Worm (Caenorhabditis elegans): ENCODE measurements around the gene srlf-27.
A peak's percentile ranks its signal among the peaks of the same experiment; 100 is the strongest.

The srlf-27 gene

ce11 chrIV:14621117-14621516, 16.4 kb upstream of the srlf-27 start:
- TF ChIP-seq ceh-45 (GFP tag; IDR thresholded peaks at IDR 0.05) (no peak), pha-4 (tag; optimal IDR thresholded peaks at IDR 0.05) (no peak), dmd-4 (tag; optimal IDR thresholded peaks at IDR 0.05; ENCODE audit: borderline replicate concordance) (no peak), ttx-3 (tag; optimal IDR thresholded peaks at IDR 0.05) (no peak), C38D4.7 (GFP tag; optimal IDR thresholded peaks at IDR 0.05) (no peak)

- TF ChIP-seq hlh-8 (tag; optimal IDR thresholded peaks at IDR 0.05) = no peak
- TF ChIP-seq unc-42 (tag; optimal IDR thresholded peaks at IDR 0.05) = peak; percentile 12
- no peak for TF ChIP-seq odd-2 (tag; optimal IDR thresholded peaks at IDR 0.05)
- peak; percentile 2 for TF ChIP-seq nfya-1 (tag; optimal IDR thresholded peaks at IDR 0.05)
- peak; percentile 14 for TF ChIP-seq ref-2 (tag; optimal IDR thresholded peaks at IDR 0.05)
- peak; percentile 10 for TF ChIP-seq ceh-18 (tag; optimal IDR thresholded peaks at IDR 0.05)
- TF ChIP-seq Y22D7AL.16 (tag; optimal IDR thresholded peaks at IDR 0.05) = no peak
Measured at ce11 chrIV:14622109-14622508, 15.4 kb upstream of the srlf-27 start.

- TF ChIP-seq tbx-2 (tag; optimal IDR thresholded peaks at IDR 0.05) = no peak
- TF ChIP-seq ceh-19 (GFP tag; optimal IDR thresholded peaks at IDR 0.05) = no peak
- no peak for TF ChIP-seq hlh-30 (tag; optimal IDR thresholded peaks at IDR 0.05; ENCODE audit: insufficient read depth)
- no peak for TF ChIP-seq sox-2 (GFP tag; IDR thresholded peaks at IDR 0.05)
- TF ChIP-seq ceh-2 (tag; optimal IDR thresholded peaks at IDR 0.05) = no peak
- TF ChIP-seq ceh-18 (tag; optimal IDR thresholded peaks at IDR 0.05) = no peak
- no peak for TF ChIP-seq ceh-22 (tag; optimal IDR thresholded peaks at IDR 0.05)
- TF ChIP-seq ama-1 (optimal IDR thresholded peaks at IDR 0.05) = no peak
- TF ChIP-seq T23F11.4 (GFP tag; optimal IDR thresholded peaks at IDR 0.05) = no peak
- TF ChIP-seq fkh-10 (GFP tag; optimal IDR thresholded peaks at IDR 0.05) = no peak
- no peak for TF ChIP-seq elt-2 (tag; optimal IDR thresholded peaks at IDR 0.05)
Measured at ce11 chrIV:14631726-14632125, 5.8 kb upstream of the srlf-27 start.

- TF ChIP-seq hlh-15 (tag; optimal IDR thresholded peaks at IDR 0.05) (no peak), gmeb-2 (tag; optimal IDR thresholded peaks at IDR 0.05) (no peak), hlh-6 (tag; optimal IDR thresholded peaks at IDR 0.05) (no peak), pat-9 (tag; optimal IDR thresholded peaks at IDR 0.05) (no peak), fax-1 (tag; optimal IDR thresholded peaks at IDR 0.05) (no peak), ceh-24 (tag; optimal IDR thresholded peaks at IDR 0.05) (no peak), C08G9.2 (tag; optimal IDR thresholded peaks at IDR 0.05) (no peak), elt-4 (tag; optimal IDR thresholded peaks at IDR 0.05) (no peak)
Measured at ce11 chrIV:14632799-14633198, 4.7 kb upstream of the srlf-27 start, which contains the start of gene irld-4. Gene irld-4, plus strand, starts transcription at chrIV:14633099.

ce11 chrIV:14634826-14635225, 2.7 kb upstream of the srlf-27 start, which contains the start of gene ule-2:
Gene ule-2, plus strand, starts transcription at chrIV:14635126.
- no peak for TF ChIP-seq C38D4.7 (GFP tag; optimal IDR thresholded peaks at IDR 0.05)
- no peak for TF ChIP-seq npax-4 (tag; optimal IDR thresholded peaks at IDR 0.05)
- no peak for TF ChIP-seq hlh-8 (tag; optimal IDR thresholded peaks at IDR 0.05)
- no peak for TF ChIP-seq Y22D7AL.16 (tag; optimal IDR thresholded peaks at IDR 0.05)
- TF ChIP-seq dve-1 (tag; optimal IDR thresholded peaks at IDR 0.05) = no peak
- TF ChIP-seq fkh-10 (GFP tag; optimal IDR thresholded peaks at IDR 0.05) = no peak
- no peak for TF ChIP-seq pros-1 (tag; optimal IDR thresholded peaks at IDR 0.05)
- no peak for TF ChIP-seq ama-1 (optimal IDR thresholded peaks at IDR 0.05)
- no peak for TF ChIP-seq pat-9 (tag; optimal IDR thresholded peaks at IDR 0.05)
- TF ChIP-seq ceh-31 (tag; optimal IDR thresholded peaks at IDR 0.05) = no peak
- TF ChIP-seq pha-2 (tag; optimal IDR thresholded peaks at IDR 0.05) = no peak
- no peak for TF ChIP-seq lim-6 (tag; optimal IDR thresholded peaks at IDR 0.05)
- no peak for TF ChIP-seq pqm-1 (tag; optimal IDR thresholded peaks at IDR 0.05)
- no peak for TF ChIP-seq hlh-30 (tag; optimal IDR thresholded peaks at IDR 0.05; ENCODE audit: insufficient read depth)
- TF ChIP-seq odd-2 (tag; optimal IDR thresholded peaks at IDR 0.05) = no peak
- no peak for TF ChIP-seq tbx-7 (tag; optimal IDR thresholded peaks at IDR 0.05)
- no peak for TF ChIP-seq tbx-2 (tag; optimal IDR thresholded peaks at IDR 0.05)
- TF ChIP-seq pha-4 (tag; optimal IDR thresholded peaks at IDR 0.05) = no peak
- no peak for TF ChIP-seq sox-2 (GFP tag; IDR thresholded peaks at IDR 0.05)
- TF ChIP-seq K02D7.2 (tag; optimal IDR thresholded peaks at IDR 0.05) = no peak
